Worm (Caenorhabditis elegans) whole organism, L1 larva: ENCODE results near the gene cyn-9.

Source experiments
- C04F5.9 ChIP-seq: sonication (generic microtip); optimal IDR thresholded peaks from 2 replicates; lab custom pipeline; 2016; ENCODE audit warnings: missing genetic modification characterization, missing compliant biosample characterization
- C34B4.2 ChIP-seq: sonication (generic microtip); optimal IDR thresholded peaks from 2 replicates; lab custom pipeline; 2017; ENCODE audit warnings: mild to moderate bottlenecking, missing genetic modification characterization, missing compliant biosample characterization
- F16B12.6 ChIP-seq: fragments of 150-350 bp; optimal IDR thresholded peaks from 2 replicates; lab custom pipeline; 2014; ENCODE audit warnings: missing biosample characterization, missing genetic modification characterization
- aha-1 ChIP-seq: fragments of 150-350 bp; optimal IDR thresholded peaks from 2 replicates; lab custom pipeline; 2014; ENCODE audit warnings: missing biosample characterization, missing genetic modification characterization
- ama-1 ChIP-seq: fragments of 150-350 bp; optimal IDR thresholded peaks from 2 replicates; lab custom pipeline; 2014
- ceh-8 ChIP-seq: fragments of 200-800 bp; sonication (Bioruptor generic); optimal IDR thresholded peaks from 2 replicates; lab custom pipeline; 2018; ENCODE audit warnings: mild to moderate bottlenecking, missing genetic modification characterization, moderate library complexity, missing compliant biosample characterization
- ceh-82 ChIP-seq, 3 experiments: fragments of 150-350 bp in 1 of 3; sonication (generic microtip) in 2 of 3; optimal IDR thresholded peaks; 2 replicates each; lab custom pipeline; 2014 to 2017; ENCODE audit warnings: missing biosample characterization in 3 of 3, missing genetic modification characterization in 3 of 3
- ceh-88 ChIP-seq: fragments of 200-800 bp; sonication (Bioruptor generic); IDR thresholded peaks from 2 replicates; pipeline ENCODE4 v1.3.6; 2022; ENCODE audit warnings: missing genetic modification characterization, missing compliant biosample characterization
- ceh-90 ChIP-seq: sonication (generic microtip); optimal IDR thresholded peaks from 2 replicates; lab custom pipeline; 2016; ENCODE audit warnings: missing genetic modification characterization, missing compliant biosample characterization
- dpl-1 ChIP-seq, 3 experiments: fragments of 150-350 bp in 2 of 3; sonication (generic microtip) in 1 of 3; optimal IDR thresholded peaks; 2 replicates each; lab custom pipeline; 2014 to 2017; ENCODE audit warnings: missing biosample characterization in 3 of 3, missing genetic modification characterization in 3 of 3, missing genetic modification reagents in 3 of 3
- efl-1 ChIP-seq, 4 experiments: fragments of 150-350 bp; optimal IDR thresholded peaks in 3 of 4; peaks in 1 of 4; 1 replicate in 1 of 4; 2 replicates in 3 of 4; lab custom pipeline; 2014; ENCODE audit warnings: missing biosample characterization in 2 of 4, missing genetic modification characterization in 2 of 4, missing genetic modification reagents in 2 of 4
- egl-13 ChIP-seq: sonication (generic microtip); optimal IDR thresholded peaks from 2 replicates; lab custom pipeline; 2016; ENCODE audit warnings: missing genotype, missing genetic modification reagents, missing genetic modification characterization, missing compliant biosample characterization
- elt-2 ChIP-seq: sonication (generic microtip); optimal IDR thresholded peaks from 2 replicates; lab custom pipeline; 2016; ENCODE audit warnings: missing genetic modification characterization, mild to moderate bottlenecking, inconsistent platforms, missing compliant biosample characterization, missing genetic modification reagents
- elt-3 ChIP-seq, 6 experiments: fragments of 150-350 bp in 1 of 6; sonication (generic microtip); optimal IDR thresholded peaks; 2 replicates each; lab custom pipeline; 2017 to 2018; ENCODE audit warnings: missing biosample characterization in 6 of 6, missing genetic modification characterization in 6 of 6, inconsistent platforms in 1 of 6
- fkh-10 ChIP-seq: sonication (generic microtip); optimal IDR thresholded peaks from 2 replicates; lab custom pipeline; 2017; ENCODE audit warnings: missing biosample characterization, missing genetic modification reagents, missing genetic modification characterization
- fkh-4 ChIP-seq: sonication (generic microtip); optimal IDR thresholded peaks from 2 replicates; lab custom pipeline; 2016; ENCODE audit warnings: missing compliant biosample characterization, missing genetic modification characterization, borderline replicate concordance
- fkh-8 ChIP-seq: sonication (generic microtip); optimal IDR thresholded peaks from 2 replicates; lab custom pipeline; 2016; ENCODE audit warnings: mild to moderate bottlenecking, missing genetic modification characterization, missing compliant biosample characterization
- grh-1 ChIP-seq: fragments of 200-800 bp; sonication (Bioruptor generic); IDR thresholded peaks from 2 replicates; pipeline ENCODE4 v1.3.6; 2022; ENCODE audit warnings: missing genetic modification reagents, missing genetic modification characterization, missing compliant biosample characterization
- hpl-2 ChIP-seq: fragments of 150-350 bp; optimal IDR thresholded peaks from 2 replicates; lab custom pipeline; 2014; ENCODE audit warnings: missing biosample characterization, missing genetic modification reagents, missing genetic modification characterization
- irx-1 ChIP-seq: sonication (generic microtip); optimal IDR thresholded peaks from 2 replicates; lab custom pipeline; 2016; ENCODE audit warnings: missing genetic modification characterization, missing compliant biosample characterization
- lin-13 ChIP-seq: fragments of 150-350 bp; optimal IDR thresholded peaks from 2 replicates; lab custom pipeline; 2014; ENCODE audit warnings: missing biosample characterization, missing genetic modification reagents, missing genetic modification characterization
- lin-35 ChIP-seq, 2 experiments: fragments of 150-350 bp; optimal IDR thresholded peaks; 2 replicates each; lab custom pipeline; 2014; ENCODE audit warnings: missing biosample characterization in 2 of 2, missing genetic modification characterization in 2 of 2, missing genetic modification reagents in 2 of 2
- lir-3 ChIP-seq: sonication (generic microtip); optimal IDR thresholded peaks from 2 replicates; lab custom pipeline; 2016; ENCODE audit warnings: mild to moderate bottlenecking, missing genetic modification characterization, moderate library complexity, missing compliant biosample characterization; ENCODE audit not compliant: poor library complexity
- lsy-2 ChIP-seq, 2 experiments: fragments of 150-350 bp; optimal IDR thresholded peaks; 2 replicates each; lab custom pipeline; 2014; ENCODE audit warnings: missing biosample characterization in 2 of 2, missing genetic modification characterization in 2 of 2
- mdl-1 ChIP-seq, 2 experiments: fragments of 150-350 bp; optimal IDR thresholded peaks; 2 replicates each; lab custom pipeline; 2014 to 2017; ENCODE audit warnings: missing biosample characterization in 2 of 2, missing genetic modification characterization in 2 of 2, inconsistent platforms in 1 of 2
- mef-2 ChIP-seq: fragments of 150-350 bp; optimal IDR thresholded peaks from 2 replicates; lab custom pipeline; 2014; ENCODE audit warnings: missing biosample characterization, missing genetic modification characterization
- nhr-11 ChIP-seq: fragments of 150-350 bp; optimal IDR thresholded peaks from 2 replicates; lab custom pipeline; 2014; ENCODE audit warnings: missing biosample characterization, missing genetic modification characterization
- nhr-12 ChIP-seq: sonication (generic microtip); optimal IDR thresholded peaks from 2 replicates; lab custom pipeline; 2017; ENCODE audit warnings: missing biosample characterization, missing genetic modification characterization
- nhr-19 ChIP-seq: fragments of 200-800 bp; sonication (Bioruptor generic); conservative IDR thresholded peaks from 2 replicates; pipeline ENCODE4 v1.3.6; 2022; ENCODE audit warnings: missing genetic modification characterization, missing compliant biosample characterization
- nhr-20 ChIP-seq: sonication (generic microtip); optimal IDR thresholded peaks from 2 replicates; lab custom pipeline; 2016; ENCODE audit warnings: mild to moderate bottlenecking, missing genetic modification characterization, missing compliant biosample characterization
- nhr-237 ChIP-seq: fragments of 150-350 bp; optimal IDR thresholded peaks from 2 replicates; lab custom pipeline; 2014; ENCODE audit warnings: missing biosample characterization, missing genetic modification characterization
- nhr-47 ChIP-seq: sonication (generic microtip); optimal IDR thresholded peaks from 2 replicates; lab custom pipeline; 2016; ENCODE audit warnings: mild to moderate bottlenecking, missing genetic modification characterization, moderate library complexity, missing compliant biosample characterization
- nhr-77 ChIP-seq: fragments of 150-350 bp; optimal IDR thresholded peaks from 2 replicates; lab custom pipeline; 2014; ENCODE audit warnings: missing biosample characterization, missing genetic modification characterization
- nhr-84 ChIP-seq: sonication (generic microtip); optimal IDR thresholded peaks from 2 replicates; lab custom pipeline; 2017; ENCODE audit warnings: missing biosample characterization, missing genetic modification characterization
- nhr-90 ChIP-seq: sonication (generic microtip); optimal IDR thresholded peaks from 2 replicates; lab custom pipeline; 2016; ENCODE audit warnings: mild to moderate bottlenecking, missing genetic modification characterization, missing compliant biosample characterization; ENCODE audit not compliant: poor library complexity
- pag-3 ChIP-seq: sonication (generic microtip); optimal IDR thresholded peaks from 2 replicates; lab custom pipeline; 2017; ENCODE audit warnings: missing genetic modification characterization, mild to moderate bottlenecking, missing compliant biosample characterization, antibody characterized with exemption, borderline replicate concordance; ENCODE audit not compliant: insufficient read depth
- pqm-1 ChIP-seq: sonication (generic microtip); optimal IDR thresholded peaks from 3 replicates; lab custom pipeline; 2017; ENCODE audit warnings: missing biosample characterization, missing genetic modification characterization
- rnt-1 ChIP-seq: sonication (generic microtip); optimal IDR thresholded peaks from 2 replicates; lab custom pipeline; 2016; ENCODE audit warnings: mild to moderate bottlenecking, missing genetic modification characterization, moderate library complexity, missing compliant biosample characterization
- snu-23 ChIP-seq: sonication (generic microtip); optimal IDR thresholded peaks from 2 replicates; lab custom pipeline; 2016; ENCODE audit warnings: missing genetic modification characterization, missing compliant biosample characterization
- sox-4 ChIP-seq: sonication (generic microtip); optimal IDR thresholded peaks from 2 replicates; lab custom pipeline; 2016; ENCODE audit warnings: missing genetic modification characterization, missing compliant biosample characterization
- sptf-1 ChIP-seq: fragments of 150-350 bp; optimal IDR thresholded peaks from 2 replicates; lab custom pipeline; 2014; ENCODE audit warnings: missing biosample characterization, missing genetic modification characterization
- swsn-7 ChIP-seq: sonication (generic microtip); optimal IDR thresholded peaks from 2 replicates; lab custom pipeline; 2016; ENCODE audit warnings: missing genetic modification characterization, missing compliant biosample characterization
- tbx-2 ChIP-seq: sonication (generic microtip); optimal IDR thresholded peaks from 2 replicates; lab custom pipeline; 2016; ENCODE audit warnings: missing genetic modification characterization, missing compliant biosample characterization
- unc-130 ChIP-seq: fragments of 150-350 bp; optimal IDR thresholded peaks from 2 replicates; lab custom pipeline; 2017; ENCODE audit warnings: missing biosample characterization, missing genetic modification characterization, inconsistent platforms
- unc-30 ChIP-seq: sonication (generic microtip); optimal IDR thresholded peaks from 2 replicates; lab custom pipeline; 2017; ENCODE audit warnings: missing biosample characterization, missing genetic modification characterization
- unc-62 ChIP-seq: fragments of 150-350 bp; optimal IDR thresholded peaks from 2 replicates; lab custom pipeline; 2014; ENCODE audit warnings: missing biosample characterization, missing genetic modification reagents, missing genetic modification characterization
- unc-86 ChIP-seq: sonication (generic microtip); optimal IDR thresholded peaks from 2 replicates; lab custom pipeline; 2016; ENCODE audit warnings: missing genetic modification characterization, missing compliant biosample characterization
- unc-98 ChIP-seq: fragments of 200-800 bp; sonication (Bioruptor generic); IDR thresholded peaks from 2 replicates; pipeline ENCODE4 v1.3.6; 2022; ENCODE audit warnings: missing genetic modification characterization, missing compliant biosample characterization
- zag-1 ChIP-seq: fragments of 150-350 bp; optimal IDR thresholded peaks from 2 replicates; lab custom pipeline; 2014; ENCODE audit warnings: missing biosample characterization, missing genetic modification characterization
- zip-4 ChIP-seq: fragments of 200-800 bp; sonication (Bioruptor generic); optimal IDR thresholded peaks from 2 replicates; lab custom pipeline; 2018; ENCODE audit warnings: mild to moderate bottlenecking, missing genetic modification characterization, moderate library complexity, missing compliant biosample characterization
- ztf-11 ChIP-seq, 2 experiments: sonication (generic microtip); optimal IDR thresholded peaks; 2 replicates each; lab custom pipeline; 2016 to 2017; ENCODE audit warnings: missing genetic modification characterization in 2 of 2, missing biosample characterization in 1 of 2, missing compliant biosample characterization in 1 of 2

The cyn-9 gene

ce11 chrIII:3704967-3705366 is 5.5 kb upstream of the cyn-9 start, which contains the start of gene wdr-5.1 (continued):
- TF ChIP-seq zag-1 (tag; lab: Kevin White, UChicago): no peak
- peak in 2 of 3 experiments; percentile 37 to 60 for TF ChIP-seq dpl-1 (GFP tag; optimal IDR thresholded peaks at IDR 0.05; lab: Kevin White, UChicago)
- peak in 1 of 3 experiments; percentile 22 for TF ChIP-seq ceh-82 (tag; optimal IDR thresholded peaks at IDR 0.05; lab: Kevin White, UChicago)
- no peak for TF ChIP-seq ama-1 (lab: Kevin White, UChicago)
- TF ChIP-seq ceh-88 (GFP tag; lab: Robert Waterston, UW): no peak
- TF ChIP-seq efl-1 (optimal IDR thresholded peaks at IDR 0.05; lab: Kevin White, UChicago): peak; percentile 34 to 53
- peak in 1 of 2 experiments; percentile 48 for TF ChIP-seq efl-1 (GFP tag; optimal IDR thresholded peaks at IDR 0.05 in 1 of 2; lab: Kevin White, UChicago)

- no peak for TF ChIP-seq nhr-90 (tag; lab: Kevin White, UChicago)
- TF ChIP-seq nhr-77 (tag; lab: Kevin White, UChicago): no peak
- TF ChIP-seq sox-4 (tag; lab: Kevin White, UChicago): no peak
- no peak for TF ChIP-seq pqm-1
- TF ChIP-seq mef-2 (tag; lab: Kevin White, UChicago): no peak
- TF ChIP-seq nhr-19 (GFP tag; lab: Robert Waterston, UW): no peak
- TF ChIP-seq mdl-1 (tag; optimal IDR thresholded peaks at IDR 0.05; lab: Kevin White, UChicago): peak in 1 of 2 experiments; percentile 29
- TF ChIP-seq zip-4 (GFP tag; lab: Kevin White, UChicago): peak; percentile 30
- no peak for TF ChIP-seq grh-1 (GFP tag; lab: Robert Waterston, UW)
- TF ChIP-seq tbx-2: no peak
- no peak for TF ChIP-seq unc-62 (GFP tag; lab: Kevin White, UChicago)
- no peak for TF ChIP-seq lir-3 (tag; lab: Kevin White, UChicago)
- no peak for TF ChIP-seq ceh-90
- no peak for TF ChIP-seq nhr-12 (tag; lab: Kevin White, UChicago)
- TF ChIP-seq swsn-7 (tag; lab: Kevin White, UChicago): no peak
- no peak for TF ChIP-seq ceh-8 (GFP tag; lab: Kevin White, UChicago)
- TF ChIP-seq aha-1 (tag; lab: Kevin White, UChicago): no peak
- TF ChIP-seq nhr-84 (tag; lab: Kevin White, UChicago): no peak
- no peak for TF ChIP-seq ztf-11 (tag; optimal IDR thresholded peaks at IDR 0.05; lab: Kevin White, UChicago)
- peak in 2 of 3 experiments; percentile 6 to 31 for TF ChIP-seq ceh-82 (tag; optimal IDR thresholded peaks at IDR 0.05; lab: Kevin White, UChicago)
- no peak for TF ChIP-seq pag-3 (tag; lab: Kevin White, UChicago)
- TF ChIP-seq egl-13 (tag; lab: Kevin White, UChicago): no peak
- no peak for TF ChIP-seq rnt-1
- TF ChIP-seq lin-13 (GFP tag; lab: Kevin White, UChicago): no peak
- TF ChIP-seq snu-23 (GFP tag; lab: Kevin White, UChicago): peak; percentile 4
- TF ChIP-seq unc-30: no peak
- TF ChIP-seq F16B12.6: no peak
- TF ChIP-seq C04F5.9 (tag; lab: Kevin White, UChicago): no peak
- peak in 1 of 6 experiments; percentile 21 for TF ChIP-seq elt-3 (tag; optimal IDR thresholded peaks at IDR 0.05; lab: Kevin White, UChicago)
- TF ChIP-seq lsy-2 (tag; optimal IDR thresholded peaks at IDR 0.05; lab: Kevin White, UChicago): peak; percentile 28 to 32
- no peak for TF ChIP-seq sptf-1 (tag; lab: Kevin White, UChicago)
- TF ChIP-seq hpl-2 (GFP tag; lab: Kevin White, UChicago): no peak
- no peak for TF ChIP-seq C34B4.2 (tag; lab: Kevin White, UChicago)
- TF ChIP-seq nhr-237 (tag; lab: Kevin White, UChicago): no peak
- TF ChIP-seq irx-1 (tag; lab: Kevin White, UChicago): no peak
- TF ChIP-seq unc-86 (tag; lab: Kevin White, UChicago): no peak
- TF ChIP-seq fkh-8: no peak
- no peak for TF ChIP-seq nhr-20 (tag; lab: Kevin White, UChicago)
- TF ChIP-seq unc-98 (GFP tag; lab: Robert Waterston, UW): no peak
- TF ChIP-seq fkh-4 (tag; lab: Kevin White, UChicago): no peak
- TF ChIP-seq nhr-47 (tag; lab: Kevin White, UChicago): no peak
- TF ChIP-seq lin-35 (GFP tag; optimal IDR thresholded peaks at IDR 0.05; lab: Kevin White, UChicago): peak; percentile 15 to 56
- no peak for TF ChIP-seq unc-130 (tag; lab: Kevin White, UChicago)
- no peak for TF ChIP-seq elt-2 (tag; lab: Kevin White, UChicago)
- no peak for TF ChIP-seq nhr-11 (tag; lab: Kevin White, UChicago)
- no peak for TF ChIP-seq fkh-10 (GFP tag; lab: Kevin White, UChicago)
Measured at ce11 chrIII:3703397-3703796, 4.0 kb upstream of the cyn-9 start, which contains the start of gene C14B1.3. TSS of gene C14B1.3 (plus strand) at chrIII:3703564.
